Worm (Caenorhabditis elegans): ENCODE data around the gene lron-3.

- TF ChIP-seq sea-2 (GFP tag; optimal IDR thresholded peaks at IDR 0.05): no peak
- TF ChIP-seq pqm-1 (tag; optimal IDR thresholded peaks at IDR 0.05): no peak
- no peak for TF ChIP-seq ZK546.5 (tag; optimal IDR thresholded peaks at IDR 0.05)
- TF ChIP-seq nhr-76 (tag; optimal IDR thresholded peaks at IDR 0.05): no peak
- TF ChIP-seq lin-39 (tag; optimal IDR thresholded peaks at IDR 0.05): no peak
- no peak for TF ChIP-seq ztf-4 (tag; optimal IDR thresholded peaks at IDR 0.05)
- TF ChIP-seq skn-1 (tag; optimal IDR thresholded peaks at IDR 0.05): no peak
- no peak for TF ChIP-seq elt-1 (tag; optimal IDR thresholded peaks at IDR 0.05)
- no peak for TF ChIP-seq unc-62 (GFP tag; optimal IDR thresholded peaks at IDR 0.05)
- TF ChIP-seq pha-4 (tag; optimal IDR thresholded peaks at IDR 0.05): no peak
- TF ChIP-seq ceh-16 (tag; optimal IDR thresholded peaks at IDR 0.05): no peak
- TF ChIP-seq unc-39 (tag; optimal IDR thresholded peaks at IDR 0.05): no peak
Observed at ce11 chrX:15528472-15528871, 29.3 kb downstream of the lron-3 start.
